Fruit fly (Drosophila melanogaster) whole organism, prepupa: ENCODE measurements around the gene CG17264.
A peak's percentile ranks its signal among the peaks of the same experiment; 100 is the strongest.

Experiments used
- Blimp-1 ChIP-seq: fragments of 200-800 bp; sonication (Bioruptor generic); optimal IDR thresholded peaks from 3 replicates; lab custom pipeline; 2017; ENCODE audit warnings: missing biosample characterization, missing genetic modification characterization, mild to moderate bottlenecking, moderate library complexity, missing genetic modification reagents
- CG11902 ChIP-seq: fragments of 200-800 bp; sonication (Bioruptor generic); optimal IDR thresholded peaks from 3 replicates; lab custom pipeline; 2016; ENCODE audit warnings: missing biosample characterization, missing genetic modification characterization
- CG15336 ChIP-seq: fragments of 200-800 bp; sonication (Bioruptor generic); IDR thresholded peaks from 2 replicates; pipeline ENCODE4 v1.3.6; 2022; ENCODE audit warnings: missing biosample characterization, missing genetic modification characterization
- CG1621 ChIP-seq: fragments of 200-800 bp; sonication (Bioruptor generic); optimal IDR thresholded peaks from 3 replicates; lab custom pipeline; 2018; ENCODE audit warnings: missing biosample characterization, mild to moderate bottlenecking, missing genetic modification characterization
- CG16779 ChIP-seq: fragments of 200-800 bp; sonication (Bioruptor generic); optimal IDR thresholded peaks from 3 replicates; lab custom pipeline; 2017; ENCODE audit warnings: missing biosample characterization, mild to moderate bottlenecking, missing genetic modification characterization
- CG3032 ChIP-seq: fragments of 200-800 bp; optimal IDR thresholded peaks from 2 replicates; lab custom pipeline; 2019; ENCODE audit warnings: missing biosample characterization, mild to moderate bottlenecking, missing genetic modification characterization, moderate library complexity
- CG31627 ChIP-seq: fragments of 200-800 bp; sonication (Bioruptor generic); optimal IDR thresholded peaks from 3 replicates; lab custom pipeline; 2016; ENCODE audit warnings: missing biosample characterization, missing genetic modification characterization
- CG32006 ChIP-seq: fragments of 200-800 bp; sonication (Bioruptor generic); optimal IDR thresholded peaks from 3 replicates; lab custom pipeline; 2017; ENCODE audit warnings: missing biosample characterization, mild to moderate bottlenecking, missing genetic modification characterization
- CG34406 ChIP-seq: fragments of 200-800 bp; sonication (Bioruptor generic); optimal IDR thresholded peaks from 3 replicates; lab custom pipeline; 2016; ENCODE audit warnings: missing biosample characterization, missing genetic modification characterization
- CG3919 ChIP-seq: fragments of 200-800 bp; sonication (Bioruptor generic); optimal IDR thresholded peaks from 3 replicates; lab custom pipeline; 2016; ENCODE audit warnings: missing biosample characterization, missing genetic modification characterization
- CG4318 ChIP-seq: fragments of 200-800 bp; sonication (Bioruptor generic); optimal IDR thresholded peaks from 3 replicates; lab custom pipeline; 2017; ENCODE audit warnings: missing biosample characterization, mild to moderate bottlenecking, missing genetic modification characterization
- CG6163 ChIP-seq: fragments of 200-800 bp; sonication (Bioruptor generic); IDR thresholded peaks from 3 replicates; pipeline ENCODE4 v1.3.6; 2022; ENCODE audit warnings: missing biosample characterization, missing genetic modification characterization
- CG6792 ChIP-seq: fragments of 200-800 bp; sonication (Bioruptor generic); optimal IDR thresholded peaks from 3 replicates; lab custom pipeline; 2016; ENCODE audit warnings: missing biosample characterization, missing genetic modification characterization
- CG6808 ChIP-seq: fragments of 200-800 bp; sonication (Bioruptor generic); optimal IDR thresholded peaks from 3 replicates; lab custom pipeline; 2017; ENCODE audit warnings: missing biosample characterization, missing genetic modification characterization, mild to moderate bottlenecking, moderate library complexity, missing genetic modification reagents
- CG6854 ChIP-seq: fragments of 200-800 bp; sonication (Bioruptor generic); optimal IDR thresholded peaks from 2 replicates; lab custom pipeline; 2017; ENCODE audit warnings: missing biosample characterization, mild to moderate bottlenecking, missing genetic modification characterization
- CG7368 ChIP-seq: fragments of 200-800 bp; sonication (Bioruptor generic); optimal IDR thresholded peaks from 3 replicates; lab custom pipeline; 2016; ENCODE audit warnings: missing biosample characterization, missing genetic modification characterization
- CG8119 ChIP-seq: fragments of 200-800 bp; sonication (Bioruptor generic); IDR thresholded peaks from 3 replicates; pipeline ENCODE4 v1.3.6; 2022; ENCODE audit warnings: missing biosample characterization, missing genetic modification characterization
- CG8319 ChIP-seq: fragments of 200-800 bp; sonication (Bioruptor generic); optimal IDR thresholded peaks from 3 replicates; lab custom pipeline; 2016; ENCODE audit warnings: missing biosample characterization, missing genetic modification characterization
- CG8632 ChIP-seq: fragments of 200-800 bp; sonication (Bioruptor generic); optimal IDR thresholded peaks from 3 replicates; lab custom pipeline; 2016; ENCODE audit warnings: missing biosample characterization, missing genetic modification characterization
- Eip78C ChIP-seq: fragments of 200-800 bp; sonication (Bioruptor generic); peaks from one replicate; lab custom pipeline; 2016; ENCODE audit warnings: missing biosample characterization, missing genetic modification characterization
- Eip93F ChIP-seq: fragments of 200-800 bp; sonication (Bioruptor generic); optimal IDR thresholded peaks from 2 replicates; lab custom pipeline; 2016; ENCODE audit warnings: missing biosample characterization, mild to moderate bottlenecking, missing genetic modification characterization
- Ets21C ChIP-seq: fragments of 200-800 bp; sonication (Bioruptor generic); optimal IDR thresholded peaks from 3 replicates; lab custom pipeline; 2016; ENCODE audit warnings: missing biosample characterization, missing genetic modification characterization
- Gug ChIP-seq: fragments of 200-800 bp; sonication (Bioruptor generic); IDR thresholded peaks from 2 replicates; pipeline ENCODE4 v1.3.6; 2022; ENCODE audit warnings: missing biosample characterization, missing genetic modification characterization
- Hr38 ChIP-seq: sonication (Bioruptor generic); optimal IDR thresholded peaks from 2 replicates; lab custom pipeline; 2016; ENCODE audit warnings: missing biosample characterization, missing genetic modification characterization
- Hr39 ChIP-seq: fragments of 200-800 bp; sonication (Bioruptor generic); optimal IDR thresholded peaks from 2 replicates; lab custom pipeline; 2016; ENCODE audit warnings: missing biosample characterization, missing genetic modification characterization
- Hr4 ChIP-seq: fragments of 200-800 bp; sonication (Bioruptor generic); optimal IDR thresholded peaks from 3 replicates; lab custom pipeline; 2016; ENCODE audit warnings: missing biosample characterization, missing genetic modification characterization
- OdsH ChIP-seq: fragments of 200-800 bp; sonication (Bioruptor generic); optimal IDR thresholded peaks from 3 replicates; lab custom pipeline; 2016; ENCODE audit warnings: missing biosample characterization, missing genetic modification characterization
- Smox ChIP-seq: fragments of 200-800 bp; sonication (Bioruptor generic); optimal IDR thresholded peaks from 3 replicates; lab custom pipeline; 2016; ENCODE audit warnings: missing biosample characterization, missing genetic modification characterization
- Sox14 ChIP-seq: fragments of 200-800 bp; sonication (Bioruptor generic); optimal IDR thresholded peaks from 3 replicates; lab custom pipeline; 2016; ENCODE audit warnings: missing biosample characterization, missing genetic modification characterization
- achi ChIP-seq: fragments of 200-800 bp; sonication (Bioruptor generic); optimal IDR thresholded peaks from 3 replicates; lab custom pipeline; 2016; ENCODE audit warnings: missing biosample characterization, missing genetic modification characterization
- acj6 ChIP-seq: fragments of 200-800 bp; sonication (Bioruptor generic); optimal IDR thresholded peaks from 3 replicates; lab custom pipeline; 2016; ENCODE audit warnings: missing biosample characterization, missing genetic modification characterization
- cyc ChIP-seq: fragments of 200-800 bp; sonication (Bioruptor generic); optimal IDR thresholded peaks from 3 replicates; lab custom pipeline; 2016; ENCODE audit warnings: missing biosample characterization, missing genetic modification characterization
- dac ChIP-seq: fragments of 200-800 bp; sonication (Bioruptor generic); optimal IDR thresholded peaks from 2 replicates; lab custom pipeline; 2017; ENCODE audit warnings: missing biosample characterization, mild to moderate bottlenecking, missing genetic modification characterization
- dsx ChIP-seq: fragments of 200-800 bp; optimal IDR thresholded peaks from 3 replicates; lab custom pipeline; 2019; ENCODE audit warnings: missing biosample characterization, mild to moderate bottlenecking, missing genetic modification characterization, moderate library complexity; ENCODE audit not compliant: poor library complexity, severe bottlenecking
- eg ChIP-seq: fragments of 200-800 bp; sonication (Bioruptor generic); IDR thresholded peaks from 3 replicates; pipeline ENCODE4 v1.3.6; 2022; ENCODE audit warnings: missing biosample characterization, missing genetic modification characterization
- fd85E ChIP-seq: fragments of 200-800 bp; sonication (Bioruptor generic); optimal IDR thresholded peaks from 3 replicates; lab custom pipeline; 2016; ENCODE audit warnings: missing biosample characterization, missing genetic modification characterization
- fkh ChIP-seq: fragments of 200-800 bp; sonication (Bioruptor generic); optimal IDR thresholded peaks from 3 replicates; lab custom pipeline; 2017; ENCODE audit warnings: missing biosample characterization, mild to moderate bottlenecking, missing genetic modification characterization, moderate library complexity
- lz ChIP-seq: fragments of 200-800 bp; sonication (Bioruptor generic); optimal IDR thresholded peaks from 3 replicates; lab custom pipeline; 2016; ENCODE audit warnings: missing biosample characterization, missing genetic modification characterization
- pdm3 ChIP-seq: fragments of 200-800 bp; sonication (Bioruptor generic); optimal IDR thresholded peaks from 3 replicates; lab custom pipeline; 2016; ENCODE audit warnings: missing biosample characterization, missing genetic modification characterization
- salr ChIP-seq, 2 experiments: fragments of 200-800 bp; sonication (Bioruptor generic); optimal IDR thresholded peaks; 3 replicates each; lab custom pipeline; 2016 to 2018; ENCODE audit warnings: missing biosample characterization in 2 of 2, missing genetic modification characterization in 2 of 2, mild to moderate bottlenecking in 1 of 2
- spab ChIP-seq: fragments of 200-800 bp; sonication (Bioruptor generic); optimal IDR thresholded peaks from 2 replicates; lab custom pipeline; 2017; ENCODE audit warnings: missing biosample characterization, mild to moderate bottlenecking, missing genetic modification characterization, missing genetic modification reagents
- ss ChIP-seq, 2 experiments: fragments of 200-800 bp; sonication (Bioruptor generic); optimal IDR thresholded peaks; 2 replicates in 1 of 2; 3 replicates in 1 of 2; lab custom pipeline; 2017 to 2018; ENCODE audit warnings: mild to moderate bottlenecking in 2 of 2, missing biosample characterization in 2 of 2, missing genetic modification characterization in 2 of 2, moderate library complexity in 1 of 2
- svp ChIP-seq: fragments of 200-800 bp; sonication (Bioruptor generic); peaks from one replicate; lab custom pipeline; 2016; ENCODE audit warnings: missing biosample characterization, missing genetic modification characterization
- vri ChIP-seq: fragments of 200-800 bp; sonication (Bioruptor generic); optimal IDR thresholded peaks from 3 replicates; lab custom pipeline; 2016; ENCODE audit warnings: missing biosample characterization, mild to moderate bottlenecking, missing genetic modification characterization

CG17264 gene

dm6 chr2L:3055710-3056447 lies 37.6 kb downstream of the CG17264 start (continued):
- TF ChIP-seq Smox (GFP tag; lab: Kevin White, UChicago) (peak; percentile 63), lz (GFP tag; lab: Kevin White, UChicago) (peak; percentile 71), Hr4 (peak; percentile 73), CG11902 (GFP tag; lab: Kevin White, UChicago) (peak; percentile 46), Gug (GFP tag; lab: Robert Waterston, UW) (no peak), CG15336 (GFP tag; lab: Robert Waterston, UW) (no peak), Sox14 (GFP tag; lab: Kevin White, UChicago) (peak; percentile 46), salr (GFP tag; optimal IDR thresholded peaks at IDR 0.05; lab: Kevin White, UChicago) (peak in 1 of 2 experiments; percentile 73), CG3919 (GFP tag; lab: Kevin White, UChicago) (peak; percentile 49), CG1621 (no peak), CG6808 (peak; percentile 53), fd85E (no peak), CG4318 (peak; percentile 36), OdsH (peak; percentile 63), Hr38 (GFP tag; lab: Kevin White, UChicago) (no peak), acj6 (peak; percentile 65), pdm3 (peak; percentile 68), cyc (GFP tag; lab: Kevin White, UChicago) (peak; percentile 53), Blimp-1 (GFP tag; lab: Kevin White, UChicago) (no peak), Eip93F (GFP tag; lab: Kevin White, UChicago) (no peak), CG16779 (tag; lab: Kevin White, UChicago) (no peak), CG6792 (peak; percentile 54), spab (GFP tag; lab: Kevin White, UChicago) (peak; percentile 63), CG8632 (GFP tag; lab: Kevin White, UChicago) (peak; percentile 67), fkh (no peak), ss (GFP tag; optimal IDR thresholded peaks at IDR 0.05; lab: Kevin White, UChicago) (peak in 1 of 2 experiments; percentile 55), CG6854 (peak; percentile 17), CG34406 (peak; percentile 45), CG7368 (GFP tag; lab: Kevin White, UChicago) (peak; percentile 15), CG3032 (tag; lab: Kevin White, UChicago) (no peak), achi (GFP tag; lab: Kevin White, UChicago) (peak; percentile 58), eg (no peak), dac (GFP tag; lab: Kevin White, UChicago) (no peak), CG31627 (peak; percentile 59)

DNA sequence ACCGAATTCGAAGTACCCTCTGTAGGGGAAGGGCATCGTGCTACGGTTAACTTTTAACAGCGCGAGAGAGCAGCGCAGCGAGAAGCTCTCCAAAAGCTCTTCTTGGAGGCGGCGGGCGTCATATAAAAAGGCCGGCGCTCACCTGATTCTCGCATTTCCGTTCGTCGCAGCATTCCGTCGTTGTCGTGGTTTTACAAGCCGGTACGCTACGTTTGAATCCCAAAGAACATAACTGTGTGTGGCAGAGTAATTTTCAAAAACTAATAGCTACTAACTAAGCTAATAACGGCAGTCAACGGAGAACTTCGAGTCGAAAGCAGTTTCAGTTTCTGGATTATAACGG lies 38.1 kb downstream of the CG17264 start, which contains the start of gene FASN1:
FASN1 (plus strand) TSS at position 151 of the 343 bp plus-strand sequence.
- TF ChIP-seq CG8319 (GFP tag; lab: Kevin White, UChicago) (no peak), ss (GFP tag; optimal IDR thresholded peaks at IDR 0.05; lab: Kevin White, UChicago) (peak in 1 of 2 experiments; percentile 28), CG6792 (no peak), CG6854 (peak; percentile 15), CG3919 (GFP tag; lab: Kevin White, UChicago) (peak; percentile 12), eg (peak; percentile 42; the same call in 1 of the 3 replicates), CG6163 (GFP tag; lab: Robert Waterston, UW) (peak; percentile 28; the same call in 1 of the 3 replicates), CG15336 (GFP tag; lab: Robert Waterston, UW) (0 out of 2 replicates have a peak, but pooled peaks have one; percentile 20)
- TF ChIP-seq, all 60 proteins: peak for 6

DNA sequence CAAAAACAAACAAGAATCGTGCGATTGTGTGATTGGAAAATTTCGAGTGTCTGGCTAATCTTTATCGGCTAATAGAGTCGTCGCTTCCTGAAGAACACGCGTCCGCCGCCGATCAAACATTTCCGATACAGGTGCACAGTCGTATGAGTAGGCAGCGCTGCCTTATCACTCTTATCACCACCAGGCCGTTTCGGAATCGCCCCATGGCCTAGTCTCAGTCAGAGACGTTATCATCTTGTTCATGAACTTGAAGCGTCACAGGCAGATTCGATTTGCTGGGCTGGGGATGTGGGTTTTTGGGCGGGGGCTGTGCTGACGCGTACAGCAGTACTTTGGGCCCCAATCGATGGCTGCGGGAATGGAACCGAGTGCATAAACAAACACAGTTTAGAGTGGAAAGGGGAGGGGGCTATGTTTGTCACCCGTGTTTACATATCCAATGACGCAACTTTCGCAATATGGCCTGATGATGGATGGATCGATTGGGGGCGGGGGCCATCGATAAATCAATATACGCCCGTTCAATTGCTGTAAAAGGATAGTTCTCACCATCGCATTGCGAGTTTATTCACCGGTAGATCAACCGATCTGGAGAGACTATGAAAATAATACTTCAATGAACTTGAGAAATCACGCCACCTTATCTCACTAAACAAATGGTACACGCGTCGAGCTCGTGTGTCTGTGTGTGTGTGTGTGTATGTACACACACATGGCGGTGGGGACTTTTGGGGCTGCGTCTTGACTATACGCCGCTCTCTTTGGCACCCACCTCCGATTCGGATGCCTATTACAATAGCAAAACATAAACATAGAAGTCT lies 39.9 kb downstream of the CG17264 start:
- TF ChIP-seq pdm3: no peak
- TF ChIP-seq CG34406: no peak
- no peak for TF ChIP-seq CG8119 (GFP tag; lab: Robert Waterston, UW)
- peak; percentile 82 for TF ChIP-seq fkh
- TF ChIP-seq vri (GFP tag; lab: Kevin White, UChicago): peak; percentile 56
- no peak for TF ChIP-seq Ets21C (GFP tag; lab: Kevin White, UChicago)
- peak; percentile 52 for TF ChIP-seq Eip78C (GFP tag; lab: Kevin White, UChicago)
- no peak for TF ChIP-seq Hr39 (GFP tag; lab: Kevin White, UChicago)
- no peak for TF ChIP-seq achi (GFP tag; lab: Kevin White, UChicago)
- no peak for TF ChIP-seq lz (GFP tag; lab: Kevin White, UChicago)
- no peak for TF ChIP-seq CG7368 (GFP tag; lab: Kevin White, UChicago)
- no peak for TF ChIP-seq spab (GFP tag; lab: Kevin White, UChicago)
- no peak for TF ChIP-seq CG32006 (GFP tag; lab: Kevin White, UChicago)
- no peak for TF ChIP-seq dsx
- peak; percentile 94 for TF ChIP-seq svp (GFP tag; lab: Kevin White, UChicago)
- TF ChIP-seq cyc (GFP tag; lab: Kevin White, UChicago): no peak
- TF ChIP-seq CG6792: peak; percentile 12
- TF ChIP-seq salr (GFP tag; optimal IDR thresholded peaks at IDR 0.05; lab: Kevin White, UChicago): no peak
